Worm (Caenorhabditis elegans) whole organism, L1 larva: Measurements from ENCODE around the gene clec-137.

Source experiments
- C16A3.4 ChIP-seq: fragments of 150-350 bp; optimal IDR thresholded peaks from 2 replicates; lab custom pipeline; 2014; ENCODE audit warnings: missing biosample characterization, missing genetic modification characterization
- F16B12.6 ChIP-seq: fragments of 150-350 bp; optimal IDR thresholded peaks from 2 replicates; lab custom pipeline; 2014; ENCODE audit warnings: missing biosample characterization, missing genetic modification characterization
- Y116A8C.19 ChIP-seq: sonication (generic microtip); optimal IDR thresholded peaks from 2 replicates; lab custom pipeline; 2016; ENCODE audit warnings: missing compliant biosample characterization, missing genetic modification characterization, borderline replicate concordance
- aha-1 ChIP-seq: fragments of 150-350 bp; optimal IDR thresholded peaks from 2 replicates; lab custom pipeline; 2014; ENCODE audit warnings: missing biosample characterization, missing genetic modification characterization
- blmp-1 ChIP-seq: fragments of 150-350 bp; optimal IDR thresholded peaks from 2 replicates; lab custom pipeline; 2014; ENCODE audit warnings: missing biosample characterization, missing genetic modification characterization
- ceh-90 ChIP-seq: sonication (generic microtip); optimal IDR thresholded peaks from 2 replicates; lab custom pipeline; 2016; ENCODE audit warnings: missing genetic modification characterization, missing compliant biosample characterization
- efl-1 ChIP-seq, 4 experiments: fragments of 150-350 bp; optimal IDR thresholded peaks in 3 of 4; peaks in 1 of 4; 1 replicate in 1 of 4; 2 replicates in 3 of 4; lab custom pipeline; 2014; ENCODE audit warnings: missing biosample characterization in 2 of 4, missing genetic modification characterization in 2 of 4, missing genetic modification reagents in 2 of 4
- egl-13 ChIP-seq: sonication (generic microtip); optimal IDR thresholded peaks from 2 replicates; lab custom pipeline; 2016; ENCODE audit warnings: missing genotype, missing genetic modification reagents, missing genetic modification characterization, missing compliant biosample characterization
- elt-2 ChIP-seq: sonication (generic microtip); optimal IDR thresholded peaks from 2 replicates; lab custom pipeline; 2016; ENCODE audit warnings: missing genetic modification characterization, mild to moderate bottlenecking, inconsistent platforms, missing compliant biosample characterization, missing genetic modification reagents
- elt-3 ChIP-seq, 6 experiments: fragments of 150-350 bp in 1 of 6; sonication (generic microtip); optimal IDR thresholded peaks; 2 replicates each; lab custom pipeline; 2017 to 2018; ENCODE audit warnings: missing biosample characterization in 6 of 6, missing genetic modification characterization in 6 of 6, inconsistent platforms in 1 of 6
- fkh-10 ChIP-seq: sonication (generic microtip); optimal IDR thresholded peaks from 2 replicates; lab custom pipeline; 2017; ENCODE audit warnings: missing biosample characterization, missing genetic modification reagents, missing genetic modification characterization
- fkh-4 ChIP-seq: sonication (generic microtip); optimal IDR thresholded peaks from 2 replicates; lab custom pipeline; 2016; ENCODE audit warnings: missing compliant biosample characterization, missing genetic modification characterization, borderline replicate concordance
- fkh-8 ChIP-seq: sonication (generic microtip); optimal IDR thresholded peaks from 2 replicates; lab custom pipeline; 2016; ENCODE audit warnings: mild to moderate bottlenecking, missing genetic modification characterization, missing compliant biosample characterization
- fos-1 ChIP-seq: fragments of 150-350 bp; optimal IDR thresholded peaks from 2 replicates; lab custom pipeline; 2014; ENCODE audit warnings: missing biosample characterization, missing genetic modification characterization
- grh-1 ChIP-seq: fragments of 200-800 bp; sonication (Bioruptor generic); IDR thresholded peaks from 2 replicates; pipeline ENCODE4 v1.3.6; 2022; ENCODE audit warnings: missing genetic modification reagents, missing genetic modification characterization, missing compliant biosample characterization
- hlh-4 ChIP-seq: sonication (generic microtip); optimal IDR thresholded peaks from 2 replicates; lab custom pipeline; 2016; ENCODE audit warnings: mild to moderate bottlenecking, missing genetic modification characterization, missing compliant biosample characterization
- lin-14 ChIP-seq: fragments of 200-800 bp; sonication (Bioruptor generic); optimal IDR thresholded peaks from 2 replicates; lab custom pipeline; 2018; ENCODE audit warnings: mild to moderate bottlenecking, missing genetic modification characterization, moderate library complexity, missing compliant biosample characterization
- lin-35 ChIP-seq, 2 experiments: fragments of 150-350 bp; optimal IDR thresholded peaks; 2 replicates each; lab custom pipeline; 2014; ENCODE audit warnings: missing biosample characterization in 2 of 2, missing genetic modification characterization in 2 of 2, missing genetic modification reagents in 2 of 2
- lsy-2 ChIP-seq, 2 experiments: fragments of 150-350 bp; optimal IDR thresholded peaks; 2 replicates each; lab custom pipeline; 2014; ENCODE audit warnings: missing biosample characterization in 2 of 2, missing genetic modification characterization in 2 of 2
- mab-9 ChIP-seq: fragments of 200-800 bp; sonication (Bioruptor generic); IDR thresholded peaks from 2 replicates; pipeline ENCODE4 v1.3.6; 2022; ENCODE audit warnings: missing genetic modification reagents, missing genetic modification characterization, missing compliant biosample characterization
- mdl-1 ChIP-seq, 2 experiments: fragments of 150-350 bp; optimal IDR thresholded peaks; 2 replicates each; lab custom pipeline; 2014 to 2017; ENCODE audit warnings: missing biosample characterization in 2 of 2, missing genetic modification characterization in 2 of 2, inconsistent platforms in 1 of 2
- mef-2 ChIP-seq: fragments of 150-350 bp; optimal IDR thresholded peaks from 2 replicates; lab custom pipeline; 2014; ENCODE audit warnings: missing biosample characterization, missing genetic modification characterization
- mep-1 ChIP-seq: fragments of 150-350 bp; optimal IDR thresholded peaks from 2 replicates; lab custom pipeline; 2014; ENCODE audit warnings: missing biosample characterization, missing genetic modification characterization
- nhr-11 ChIP-seq: fragments of 150-350 bp; optimal IDR thresholded peaks from 2 replicates; lab custom pipeline; 2014; ENCODE audit warnings: missing biosample characterization, missing genetic modification characterization
- nhr-12 ChIP-seq: sonication (generic microtip); optimal IDR thresholded peaks from 2 replicates; lab custom pipeline; 2017; ENCODE audit warnings: missing biosample characterization, missing genetic modification characterization
- nhr-19 ChIP-seq: fragments of 200-800 bp; sonication (Bioruptor generic); conservative IDR thresholded peaks from 2 replicates; pipeline ENCODE4 v1.3.6; 2022; ENCODE audit warnings: missing genetic modification characterization, missing compliant biosample characterization
- nhr-28 ChIP-seq: fragments of 150-350 bp; optimal IDR thresholded peaks from 2 replicates; lab custom pipeline; 2014; ENCODE audit warnings: missing biosample characterization, missing genetic modification characterization
- nhr-84 ChIP-seq: sonication (generic microtip); optimal IDR thresholded peaks from 2 replicates; lab custom pipeline; 2017; ENCODE audit warnings: missing biosample characterization, missing genetic modification characterization
- nhr-85 ChIP-seq: sonication (generic microtip); peaks from one replicate; lab custom pipeline; 2016; ENCODE audit warnings: missing genetic modification characterization, inconsistent platforms, missing compliant biosample characterization
- pax-3 ChIP-seq: fragments of 200-800 bp; sonication (Bioruptor generic); optimal IDR thresholded peaks from 2 replicates; lab custom pipeline; 2018; ENCODE audit warnings: mild to moderate bottlenecking, missing genetic modification characterization, moderate library complexity, missing compliant biosample characterization
- skn-1 ChIP-seq: fragments of 150-350 bp; optimal IDR thresholded peaks from 2 replicates; lab custom pipeline; 2014; ENCODE audit warnings: missing biosample characterization, missing genetic modification characterization
- snpc-4 ChIP-seq: fragments of 150-350 bp; optimal IDR thresholded peaks from 2 replicates; lab custom pipeline; 2014; ENCODE audit warnings: missing biosample characterization, missing genetic modification characterization
- snu-23 ChIP-seq: sonication (generic microtip); optimal IDR thresholded peaks from 2 replicates; lab custom pipeline; 2016; ENCODE audit warnings: missing genetic modification characterization, missing compliant biosample characterization
- sptf-1 ChIP-seq: fragments of 150-350 bp; optimal IDR thresholded peaks from 2 replicates; lab custom pipeline; 2014; ENCODE audit warnings: missing biosample characterization, missing genetic modification characterization
- sup-37 ChIP-seq: fragments of 200-800 bp; sonication (Bioruptor generic); optimal IDR thresholded peaks from 2 replicates; lab custom pipeline; 2018; ENCODE audit warnings: mild to moderate bottlenecking, missing genetic modification characterization, missing compliant biosample characterization
- tlp-1 ChIP-seq: fragments of 150-350 bp; optimal IDR thresholded peaks from 2 replicates; lab custom pipeline; 2014; ENCODE audit warnings: missing biosample characterization, missing genetic modification characterization
- unc-62 ChIP-seq: fragments of 150-350 bp; optimal IDR thresholded peaks from 2 replicates; lab custom pipeline; 2014; ENCODE audit warnings: missing biosample characterization, missing genetic modification reagents, missing genetic modification characterization
- unc-98 ChIP-seq: fragments of 200-800 bp; sonication (Bioruptor generic); IDR thresholded peaks from 2 replicates; pipeline ENCODE4 v1.3.6; 2022; ENCODE audit warnings: missing genetic modification characterization, missing compliant biosample characterization
- xbp-1 ChIP-seq: sonication (generic microtip); optimal IDR thresholded peaks from 2 replicates; lab custom pipeline; 2016; ENCODE audit warnings: missing genetic modification characterization, missing compliant biosample characterization
- zag-1 ChIP-seq: fragments of 150-350 bp; optimal IDR thresholded peaks from 2 replicates; lab custom pipeline; 2014; ENCODE audit warnings: missing biosample characterization, missing genetic modification characterization
- zip-4 ChIP-seq: fragments of 200-800 bp; sonication (Bioruptor generic); optimal IDR thresholded peaks from 2 replicates; lab custom pipeline; 2018; ENCODE audit warnings: mild to moderate bottlenecking, missing genetic modification characterization, moderate library complexity, missing compliant biosample characterization
- ztf-11 ChIP-seq, 2 experiments: sonication (generic microtip); optimal IDR thresholded peaks; 2 replicates each; lab custom pipeline; 2016 to 2017; ENCODE audit warnings: missing genetic modification characterization in 2 of 2, missing biosample characterization in 1 of 2, missing compliant biosample characterization in 1 of 2

The clec-137 gene

ce11 chrII:4638891-4639290 is 21.0 kb upstream of the clec-137 start:
- no peak for TF ChIP-seq elt-2 (tag; lab: Kevin White, UChicago)
- TF ChIP-seq snpc-4 (tag; lab: Kevin White, UChicago) = no peak
- TF ChIP-seq nhr-12 (tag; lab: Kevin White, UChicago) = no peak
- no peak for TF ChIP-seq C16A3.4 (tag; lab: Kevin White, UChicago)
- TF ChIP-seq unc-98 (GFP tag; lab: Robert Waterston, UW) = no peak
- TF ChIP-seq hlh-4 (tag; lab: Kevin White, UChicago) = no peak
- TF ChIP-seq efl-1 (optimal IDR thresholded peaks at IDR 0.05; lab: Kevin White, UChicago) = peak in 1 of 2 experiments; percentile 8
- TF ChIP-seq efl-1 (GFP tag; optimal IDR thresholded peaks at IDR 0.05 in 1 of 2; lab: Kevin White, UChicago) = peak in 1 of 2 experiments; percentile 87
- TF ChIP-seq mef-2 = no peak
- no peak for TF ChIP-seq Y116A8C.19 (tag; lab: Kevin White, UChicago)
- TF ChIP-seq zag-1 (tag; lab: Kevin White, UChicago) = no peak
- no peak for TF ChIP-seq lsy-2 (tag; optimal IDR thresholded peaks at IDR 0.05; lab: Kevin White, UChicago)
- no peak for TF ChIP-seq fkh-4
- no peak for TF ChIP-seq aha-1 (tag; lab: Kevin White, UChicago)
- no peak for TF ChIP-seq pax-3 (tag; lab: Kevin White, UChicago)
- TF ChIP-seq nhr-85 (tag; lab: Kevin White, UChicago) = peak; percentile 65
- no peak for TF ChIP-seq unc-62
- TF ChIP-seq nhr-19 (GFP tag; lab: Robert Waterston, UW) = no peak
- TF ChIP-seq mab-9 (GFP tag; lab: Robert Waterston, UW) = no peak
- no peak for TF ChIP-seq nhr-84 (tag; lab: Kevin White, UChicago)
- no peak for TF ChIP-seq fkh-8
- no peak for TF ChIP-seq sup-37 (GFP tag; lab: Kevin White, UChicago)
- TF ChIP-seq mdl-1 (tag; optimal IDR thresholded peaks at IDR 0.05; lab: Kevin White, UChicago) = no peak
- TF ChIP-seq xbp-1 (tag; lab: Kevin White, UChicago) = no peak
- TF ChIP-seq F16B12.6 (tag; lab: Kevin White, UChicago) = no peak
- no peak for TF ChIP-seq snu-23
- TF ChIP-seq zip-4 (GFP tag; lab: Kevin White, UChicago) = no peak
- TF ChIP-seq grh-1 (GFP tag; lab: Robert Waterston, UW) = peak; percentile 50
- peak; percentile 31 for TF ChIP-seq mep-1 (tag; lab: Kevin White, UChicago)
- peak; percentile 79 for TF ChIP-seq blmp-1 (tag; lab: Kevin White, UChicago)
- no peak for TF ChIP-seq sptf-1 (tag; lab: Kevin White, UChicago)
- TF ChIP-seq tlp-1 (tag; lab: Kevin White, UChicago) = no peak
- TF ChIP-seq fkh-10 (GFP tag; lab: Kevin White, UChicago) = no peak
- TF ChIP-seq egl-13 (tag; lab: Kevin White, UChicago) = no peak
- TF ChIP-seq nhr-28 (tag; lab: Kevin White, UChicago) = no peak
- no peak for TF ChIP-seq skn-1 (tag; lab: Kevin White, UChicago)
- TF ChIP-seq fos-1 (tag; lab: Kevin White, UChicago) = no peak
- TF ChIP-seq nhr-11 (tag; lab: Kevin White, UChicago) = no peak
- peak; percentile 69 for TF ChIP-seq lin-14
- TF ChIP-seq lin-35 (GFP tag; optimal IDR thresholded peaks at IDR 0.05; lab: Kevin White, UChicago) = no peak
- TF ChIP-seq ceh-90 (tag; lab: Kevin White, UChicago) = no peak
- peak in 1 of 6 experiments; percentile 38 for TF ChIP-seq elt-3 (tag; optimal IDR thresholded peaks at IDR 0.05; lab: Kevin White, UChicago)
- TF ChIP-seq ztf-11 (tag; optimal IDR thresholded peaks at IDR 0.05; lab: Kevin White, UChicago) = no peak
- TF ChIP-seq, all 84 proteins: peak for 7

- no peak for TF ChIP-seq F16B12.6 (tag; lab: Kevin White, UChicago)
- TF ChIP-seq lin-35 (GFP tag; optimal IDR thresholded peaks at IDR 0.05; lab: Kevin White, UChicago) = no peak
- no peak for TF ChIP-seq sptf-1 (tag; lab: Kevin White, UChicago)
- TF ChIP-seq efl-1 (optimal IDR thresholded peaks at IDR 0.05; lab: Kevin White, UChicago) = no peak
- TF ChIP-seq efl-1 (GFP tag; optimal IDR thresholded peaks at IDR 0.05 in 1 of 2; lab: Kevin White, UChicago) = peak in 1 of 2 experiments; percentile 66
- no peak for TF ChIP-seq grh-1 (GFP tag; lab: Robert Waterston, UW)
- TF ChIP-seq, all 84 proteins: peak for 1
Observed at ce11 chrII:4638241-4638640, 20.4 kb upstream of the clec-137 start, which contains the start of gene che-10. Gene che-10 (minus strand): TSS chrII:4638341.
